Fruit fly (Drosophila melanogaster): ENCODE measurements around the gene CG31869.
A peak's percentile ranks its signal among the peaks of the same experiment; 100 is the strongest.

CG31869 gene

dm6 chr2L:10781252-10781651, 19.7 kb downstream of the CG31869 start (continued):
- TF ChIP-seq gt (GFP tag; IDR thresholded peaks at IDR 0.05) (no peak), NFAT (GFP tag; IDR thresholded peaks at IDR 0.05) (no peak), CG42726 (GFP tag; IDR thresholded peaks at IDR 0.05; ENCODE audit: partially characterized antibody) (no peak), MTF-1 (GFP tag; optimal IDR thresholded peaks at IDR 0.05; ENCODE audit: borderline replicate concordance) (no peak), sens (GFP tag) (peak; percentile 27), C15 (GFP tag; IDR thresholded peaks at IDR 0.05) (no peak), gcm (GFP tag; optimal IDR thresholded peaks at IDR 0.05) (no peak), BEAF-32 (GFP tag; optimal IDR thresholded peaks at IDR 0.05) (no peak), CG12219 (GFP tag; optimal IDR thresholded peaks at IDR 0.05) (no peak), CG6175 (GFP tag; IDR thresholded peaks at IDR 0.05) (no peak), CG34376 (GFP tag; optimal IDR thresholded peaks at IDR 0.05) (no peak), CG17912 (GFP tag; optimal IDR thresholded peaks at IDR 0.05) (no peak), trh (GFP tag; optimal IDR thresholded peaks at IDR 0.05) (no peak), tx (GFP tag; optimal IDR thresholded peaks at IDR 0.05) (no peak), CG11247 (GFP tag; IDR thresholded peaks at IDR 0.05) (no peak), gfzf (GFP tag; optimal IDR thresholded peaks at IDR 0.05) (no peak), rib (GFP tag; IDR thresholded peaks at IDR 0.05) (no peak), Nf-YB (GFP tag; optimal IDR thresholded peaks at IDR 0.05) (peak; percentile 34), ac (GFP tag; optimal IDR thresholded peaks at IDR 0.05) (no peak), CG11456 (GFP tag; IDR thresholded peaks at IDR 0.05) (no peak), CG16779 (GFP tag; IDR thresholded peaks at IDR 0.05) (no peak), Usf (GFP tag; optimal IDR thresholded peaks at IDR 0.05) (no peak), vfl (GFP tag; optimal IDR thresholded peaks at IDR 0.05) (no peak), CG3726 (GFP tag; IDR thresholded peaks at IDR 0.05) (no peak), Hr51 (GFP tag; optimal IDR thresholded peaks at IDR 0.05) (no peak), CG6254 (GFP tag; optimal IDR thresholded peaks at IDR 0.05) (no peak), sd (tag; optimal IDR thresholded peaks at IDR 0.05) (peak; percentile 28), Hr78 (GFP tag; optimal IDR thresholded peaks at IDR 0.05) (peak in 1 of 2 experiments; percentile 14)

DNA sequence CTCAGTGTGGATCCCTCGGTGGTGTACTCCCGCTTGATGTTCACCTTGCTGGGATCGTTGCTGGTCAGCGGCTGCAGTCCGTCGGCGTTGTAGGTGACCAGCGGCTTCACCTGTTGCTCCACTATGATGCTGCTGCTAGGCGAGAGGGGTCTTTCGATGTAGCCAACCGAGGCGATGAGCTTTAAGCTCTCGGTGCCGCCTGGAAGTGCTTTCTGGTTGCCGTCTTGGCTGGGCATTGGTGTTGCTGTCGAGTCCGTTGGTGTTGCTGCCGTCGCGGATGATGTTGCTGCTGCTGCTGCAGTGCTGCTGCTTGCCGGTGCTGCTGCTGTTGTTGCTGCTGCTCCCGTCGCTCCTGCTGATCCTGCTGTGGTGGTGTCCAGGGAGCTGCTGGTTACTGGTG, 26.9 kb downstream of the CG31869 start:
- TF ChIP-seq CG12659 (GFP tag; optimal IDR thresholded peaks at IDR 0.05) (no peak), Rfx (GFP tag; IDR thresholded peaks at IDR 0.05) (peak; percentile 44; the same call in 1 of the 2 replicates), Med (GFP tag) (peak; percentile 72), chn (GFP tag; optimal IDR thresholded peaks at IDR 0.05) (no peak), Drgx (GFP tag; IDR thresholded peaks at IDR 0.05) (no peak), CG31388 (GFP tag; optimal IDR thresholded peaks at IDR 0.05) (no peak), lov (optimal IDR thresholded peaks at IDR 0.05) (no peak), lov (GFP tag; IDR thresholded peaks at IDR 0.05) (no peak), ind (GFP tag; optimal IDR thresholded peaks at IDR 0.05) (no peak), CTCF (GFP tag; optimal IDR thresholded peaks at IDR 0.05) (peak; percentile 42), CG13287 (GFP tag; IDR thresholded peaks at IDR 0.05; ENCODE audit: partially characterized antibody) (peak; percentile 30; the same call in 1 of the 2 replicates), CG16779 (GFP tag; IDR thresholded peaks at IDR 0.05) (0 out of 2 replicates have a peak, but pooled peaks have one; percentile 12), vvl (GFP tag; IDR thresholded peaks at IDR 0.05) (no peak), MBD-R2 (GFP tag; IDR thresholded peaks at IDR 0.05) (no peak), CG11504 (tag; optimal IDR thresholded peaks at IDR 0.05) (peak; percentile 98), scrt (GFP tag; optimal IDR thresholded peaks at IDR 0.05) (peak; percentile 80), ci (GFP tag; IDR thresholded peaks at IDR 0.05) (0 out of 3 replicates have a peak, but pooled peaks have one; percentile 17), pum (GFP tag; optimal IDR thresholded peaks at IDR 0.05) (no peak), Dll (GFP tag; IDR thresholded peaks at IDR 0.05; ENCODE audit: partially characterized antibody) (no peak), Dip2 (GFP tag; IDR thresholded peaks at IDR 0.05) (no peak), lab (GFP tag; optimal IDR thresholded peaks at IDR 0.05) (no peak), crol (GFP tag; IDR thresholded peaks at IDR 0.05) (peak; percentile 66), dysf (GFP tag; IDR thresholded peaks at IDR 0.05) (no peak)
